Worm (Caenorhabditis elegans): ENCODE results near the gene F56D1.1.

F56D1.1 gene

DNA sequence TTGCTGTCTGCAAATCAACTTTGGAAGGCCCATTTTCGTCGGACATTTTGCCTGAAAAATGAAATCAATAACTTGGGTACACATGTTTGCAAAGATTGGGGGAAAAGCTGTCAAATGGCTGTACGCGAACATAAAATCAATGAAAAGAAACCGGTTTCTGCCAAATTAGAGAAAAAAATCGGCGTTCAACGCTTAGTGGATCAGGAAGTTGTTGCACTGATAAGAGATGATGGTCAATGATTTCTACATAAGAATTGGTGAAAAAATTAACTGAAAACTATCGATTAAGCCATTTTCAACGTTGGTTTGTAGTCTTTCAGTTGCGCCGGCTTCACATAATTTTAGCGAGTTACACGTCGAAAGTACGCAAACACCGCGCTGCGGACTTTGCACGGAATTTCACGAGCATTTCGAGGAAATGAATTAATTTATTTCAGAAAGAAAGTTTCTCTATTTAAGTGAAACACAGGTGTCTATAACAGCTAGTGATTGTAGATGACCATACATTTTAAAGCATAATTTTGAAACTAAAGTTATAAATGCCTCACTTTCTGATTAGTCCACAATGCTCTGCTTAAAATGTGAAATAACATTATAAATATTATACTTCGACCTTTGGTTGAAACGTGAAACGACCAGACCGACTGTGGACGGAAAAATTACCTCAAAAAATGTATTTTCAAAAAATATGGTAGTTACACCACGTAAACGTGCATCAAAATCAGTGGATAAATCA is 48.7 kb upstream of the F56D1.1 start, which contains the start of the genes F07F6.4 and F07F6.2 (continued):
- TF ChIP-seq ztf-11 (tag; optimal IDR thresholded peaks at IDR 0.05) (no peak), aha-1 (tag; optimal IDR thresholded peaks at IDR 0.05) (no peak), F16B12.6 (tag; optimal IDR thresholded peaks at IDR 0.05) (peak; percentile 92), mab-9 (GFP tag; IDR thresholded peaks at IDR 0.05) (no peak), lin-13 (GFP tag; optimal IDR thresholded peaks at IDR 0.05) (no peak), skn-1 (tag; optimal IDR thresholded peaks at IDR 0.05) (peak; percentile 19), Y116A8C.19 (tag; optimal IDR thresholded peaks at IDR 0.05; ENCODE audit: borderline replicate concordance) (no peak), xbp-1 (tag; optimal IDR thresholded peaks at IDR 0.05) (peak; percentile 68), nhr-90 (tag; optimal IDR thresholded peaks at IDR 0.05; ENCODE audit: poor library complexity) (no peak), isw-1 (GFP tag; IDR thresholded peaks at IDR 0.05) (no peak), blmp-1 (tag; optimal IDR thresholded peaks at IDR 0.05) (peak; percentile 34), egl-27 (tag; optimal IDR thresholded peaks at IDR 0.05) (no peak), nhr-84 (tag; optimal IDR thresholded peaks at IDR 0.05) (no peak), tlp-1 (tag; optimal IDR thresholded peaks at IDR 0.05) (no peak), efl-3 (GFP tag; optimal IDR thresholded peaks at IDR 0.05) (no peak), lin-39 (tag; optimal IDR thresholded peaks at IDR 0.05) (no peak), snpc-4 (tag; optimal IDR thresholded peaks at IDR 0.05) (no peak), nhr-19 (GFP tag; conservative IDR thresholded peaks at IDR 0.05) (no peak), snu-23 (GFP tag; optimal IDR thresholded peaks at IDR 0.05) (no peak), ceh-82 (tag; optimal IDR thresholded peaks at IDR 0.05) (peak in 1 of 3 experiments; percentile 31), nhr-77 (tag; optimal IDR thresholded peaks at IDR 0.05) (no peak)

DNA sequence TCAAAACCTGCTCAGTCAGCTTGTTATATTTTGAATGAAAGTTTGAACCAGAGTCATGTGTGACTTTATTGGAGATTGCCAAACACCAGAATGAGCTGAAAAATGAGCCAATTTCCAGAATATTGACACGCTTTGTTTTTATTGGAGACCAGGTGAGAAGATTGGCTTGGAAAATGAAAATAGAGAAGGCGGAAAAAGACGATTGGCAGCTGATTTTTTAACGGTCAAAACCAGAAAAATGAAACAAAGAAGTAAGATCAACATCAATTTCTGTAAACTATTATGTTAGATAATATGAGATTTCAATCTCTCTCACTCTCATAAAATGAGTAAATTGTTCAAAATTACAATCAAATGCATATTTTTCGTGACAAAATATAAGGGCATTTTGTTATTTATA is 45.3 kb upstream of the F56D1.1 start, which contains the start of gene srx-114:
srx-114 (minus strand) TSS at position 101 of the 400 bp plus-strand sequence.
- TF ChIP-seq lin-14 (GFP tag; optimal IDR thresholded peaks at IDR 0.05) (no peak), skn-1 (tag; optimal IDR thresholded peaks at IDR 0.05) (no peak), elt-2 (tag; optimal IDR thresholded peaks at IDR 0.05) (no peak), nhr-90 (tag; optimal IDR thresholded peaks at IDR 0.05; ENCODE audit: poor library complexity) (no peak), nhr-47 (tag; optimal IDR thresholded peaks at IDR 0.05) (no peak), lin-39 (tag; optimal IDR thresholded peaks at IDR 0.05) (no peak), efl-3 (GFP tag; optimal IDR thresholded peaks at IDR 0.05) (no peak), lin-15B (tag; optimal IDR thresholded peaks at IDR 0.05) (no peak)

DNA sequence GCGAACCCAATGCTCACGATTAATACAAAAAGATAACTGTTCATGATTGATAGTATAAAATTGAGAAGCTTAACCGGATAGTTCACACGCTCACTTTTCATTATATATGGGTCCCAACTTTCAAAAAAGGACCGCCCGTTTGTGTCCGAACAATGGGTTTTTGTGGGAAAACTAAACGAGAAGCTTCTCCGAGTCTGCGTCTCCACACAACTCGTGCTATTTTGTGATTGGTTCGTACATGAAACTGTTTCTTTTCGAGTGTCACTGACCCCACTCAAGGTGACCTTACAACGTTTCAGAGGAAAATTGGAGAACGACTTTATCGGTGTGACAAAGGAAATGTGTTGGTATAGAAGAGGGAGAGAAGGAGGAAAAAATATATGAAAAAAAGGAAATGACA is 41.6 kb upstream of the F56D1.1 start, which contains the start of gene dct-5:
dct-5 (minus strand) TSS at position 101 of the 400 bp plus-strand sequence.
- TF ChIP-seq unc-62 (GFP tag; optimal IDR thresholded peaks at IDR 0.05) = no peak
- no peak for TF ChIP-seq efl-3 (GFP tag; optimal IDR thresholded peaks at IDR 0.05)
- no peak for TF ChIP-seq hlh-17 (GFP tag; optimal IDR thresholded peaks at IDR 0.05; ENCODE audit: borderline replicate concordance)
- TF ChIP-seq ceh-90 (tag; optimal IDR thresholded peaks at IDR 0.05) = no peak
- no peak for TF ChIP-seq elt-2 (tag; optimal IDR thresholded peaks at IDR 0.05)
- TF ChIP-seq lin-13 (GFP tag; optimal IDR thresholded peaks at IDR 0.05) = no peak
- no peak for TF ChIP-seq lir-3 (tag; optimal IDR thresholded peaks at IDR 0.05; ENCODE audit: poor library complexity)
- no peak for TF ChIP-seq snpc-4 (tag; optimal IDR thresholded peaks at IDR 0.05)
- TF ChIP-seq fkh-10 (GFP tag; optimal IDR thresholded peaks at IDR 0.05) = no peak
- TF ChIP-seq ceh-8 (GFP tag; optimal IDR thresholded peaks at IDR 0.05) = no peak
- no peak for TF ChIP-seq nhr-85 (tag)
- TF ChIP-seq nhr-90 (tag; optimal IDR thresholded peaks at IDR 0.05; ENCODE audit: poor library complexity) = no peak
- no peak for TF ChIP-seq ceh-63 (GFP tag; optimal IDR thresholded peaks at IDR 0.05)
- no peak for TF ChIP-seq mdl-1 (tag; optimal IDR thresholded peaks at IDR 0.05)
- no peak for TF ChIP-seq egl-13 (tag; optimal IDR thresholded peaks at IDR 0.05)
- TF ChIP-seq ama-1 (optimal IDR thresholded peaks at IDR 0.05) = no peak
- no peak for TF ChIP-seq mep-1 (tag; optimal IDR thresholded peaks at IDR 0.05)
- TF ChIP-seq nhr-84 (tag; optimal IDR thresholded peaks at IDR 0.05) = no peak
- no peak for TF ChIP-seq dpl-1 (GFP tag; optimal IDR thresholded peaks at IDR 0.05)
